Fruit fly (Drosophila melanogaster): ENCODE data around the gene CG9917.

- TF ChIP-seq insv (optimal IDR thresholded peaks at IDR 0.05) (no peak), ttk (optimal IDR thresholded peaks at IDR 0.05) (no peak), psq (optimal IDR thresholded peaks at IDR 0.05) (no peak), h (optimal IDR thresholded peaks at IDR 0.05) (no peak), Myc (optimal IDR thresholded peaks at IDR 0.05) (no peak), Sin3A (optimal IDR thresholded peaks at IDR 0.05) (no peak)
Observed at dm6 chrX:16325472-16325871, 2.4 kb upstream of the CG9917 start, which contains the start of gene CalpC.
